Fruit fly (Drosophila melanogaster): ENCODE results near the gene 5-HT2A.

The 5-HT2A gene

dm6 chr3R:4641616-4642102, 29.0 kb downstream of the 5-HT2A start, which contains the start of the genes CG9775, MED31 and slx1 (continued):
- TF ChIP-seq Vsx1 (GFP tag; optimal IDR thresholded peaks at IDR 0.05), result no peak
- TF ChIP-seq CG18262 (tag; optimal IDR thresholded peaks at IDR 0.05), result peak; percentile 86
- TF ChIP-seq CG4404 (GFP tag; IDR thresholded peaks at IDR 0.05), result peak; percentile 57
- no peak; the same call in 1 of the 2 replicates for TF ChIP-seq ttk (GFP tag; IDR thresholded peaks at IDR 0.05)
- no peak for TF ChIP-seq h (optimal IDR thresholded peaks at IDR 0.05)
- TF ChIP-seq CG2712 (tag; optimal IDR thresholded peaks at IDR 0.05), result peak; percentile 88
- TF ChIP-seq NfI (GFP tag; optimal IDR thresholded peaks at IDR 0.05), result peak; percentile 81
- TF ChIP-seq bbx (GFP tag; IDR thresholded peaks at IDR 0.05; ENCODE audit: partially characterized antibody), result 0 out of 2 replicates have a peak, but pooled peaks have one; percentile 10
- peak; percentile 61 for TF ChIP-seq CG11696 (GFP tag; IDR thresholded peaks at IDR 0.05)
- peak in 1 of 2 experiments; percentile 83 for TF ChIP-seq Hr51 (GFP tag; optimal IDR thresholded peaks at IDR 0.05)
- peak; percentile 73 for TF ChIP-seq D19A (tag; optimal IDR thresholded peaks at IDR 0.05)
- TF ChIP-seq CG18619 (GFP tag; optimal IDR thresholded peaks at IDR 0.05), result peak; percentile 68
- TF ChIP-seq Neu2 (GFP tag; optimal IDR thresholded peaks at IDR 0.05; ENCODE audit: borderline replicate concordance), result no peak
- peak; percentile 80 for TF ChIP-seq grau (tag; optimal IDR thresholded peaks at IDR 0.05)
- no peak for TF ChIP-seq Stat92E (GFP tag; optimal IDR thresholded peaks at IDR 0.05)
- TF ChIP-seq CG14965 (GFP tag; optimal IDR thresholded peaks at IDR 0.05; ENCODE audit: borderline replicate concordance), result no peak
- TF ChIP-seq CG12155 (GFP tag; optimal IDR thresholded peaks at IDR 0.05), result peak; percentile 59
- peak; percentile 68 for TF ChIP-seq Chrac-16 (GFP tag; optimal IDR thresholded peaks at IDR 0.05)
- peak; percentile 48 for TF ChIP-seq run (tag; optimal IDR thresholded peaks at IDR 0.05)
- no peak for TF ChIP-seq Bteb2 (GFP tag; optimal IDR thresholded peaks at IDR 0.05)
- no peak for TF ChIP-seq ATbp (GFP tag; optimal IDR thresholded peaks at IDR 0.05)
- no peak for TF ChIP-seq CG14860 (GFP tag; IDR thresholded peaks at IDR 0.05; ENCODE audit: partially characterized antibody)
- no peak for TF ChIP-seq p53 (GFP tag; optimal IDR thresholded peaks at IDR 0.05)
- no peak for TF ChIP-seq knrl (GFP tag; IDR thresholded peaks at IDR 0.05; ENCODE audit: partially characterized antibody)
- peak; percentile 79 for TF ChIP-seq Rfx (GFP tag; IDR thresholded peaks at IDR 0.05)
- TF ChIP-seq dmrt11E (tag; optimal IDR thresholded peaks at IDR 0.05), result peak; percentile 76
- TF ChIP-seq Dfd (GFP tag; optimal IDR thresholded peaks at IDR 0.05), result no peak
- TF ChIP-seq yki (optimal IDR thresholded peaks at IDR 0.05), result no peak
- peak; percentile 28 for TF ChIP-seq dm (GFP tag; optimal IDR thresholded peaks at IDR 0.05)
- TF ChIP-seq sc (optimal IDR thresholded peaks at IDR 0.05), result no peak
- peak; percentile 65 for TF ChIP-seq sc (GFP tag; optimal IDR thresholded peaks at IDR 0.05)
- peak; percentile 82 for TF ChIP-seq trem (tag; optimal IDR thresholded peaks at IDR 0.05)
- peak; percentile 50 for TF ChIP-seq CG16815 (GFP tag; optimal IDR thresholded peaks at IDR 0.05)
- no peak for TF ChIP-seq CG4854 (GFP tag; optimal IDR thresholded peaks at IDR 0.05)
- TF ChIP-seq CG3995 (GFP tag; optimal IDR thresholded peaks at IDR 0.05), result no peak
- TF ChIP-seq CkIIα-i1 (GFP tag; IDR thresholded peaks at IDR 0.05), result no peak
- TF ChIP-seq CG3726 (GFP tag; IDR thresholded peaks at IDR 0.05), result 0 out of 3 replicates have a peak, but pooled peaks have one; percentile 9
- peak; percentile 60; the same call in 2 of the 3 replicates for TF ChIP-seq CG14050 (GFP tag; IDR thresholded peaks at IDR 0.05)
- TF ChIP-seq ewg (GFP tag; optimal IDR thresholded peaks at IDR 0.05), result peak; percentile 53
- TF ChIP-seq CG15479 (GFP tag; optimal IDR thresholded peaks at IDR 0.05), result no peak
- peak; percentile 54 for TF ChIP-seq pzg (GFP tag; optimal IDR thresholded peaks at IDR 0.05)
- TF ChIP-seq Dll (GFP tag; IDR thresholded peaks at IDR 0.05; ENCODE audit: partially characterized antibody), result no peak
- TF ChIP-seq gsb (GFP tag; IDR thresholded peaks at IDR 0.05), result peak; percentile 44; the same call in 1 of the 2 replicates
- TF ChIP-seq ems (GFP tag; optimal IDR thresholded peaks at IDR 0.05), result no peak
- peak; percentile 81 for TF ChIP-seq CG11695 (GFP tag; IDR thresholded peaks at IDR 0.05)
- TF ChIP-seq CoRest (tag; optimal IDR thresholded peaks at IDR 0.05), result peak; percentile 90
- peak; percentile 39 for TF ChIP-seq CG13123 (GFP tag; optimal IDR thresholded peaks at IDR 0.05)
- no peak for TF ChIP-seq hth (optimal IDR thresholded peaks at IDR 0.05)
- no peak for TF ChIP-seq nerfin-2 (GFP tag; IDR thresholded peaks at IDR 0.05; ENCODE audit: partially characterized antibody)
- peak; percentile 81 for TF ChIP-seq Fer3 (tag; optimal IDR thresholded peaks at IDR 0.05)
